Worm (Caenorhabditis elegans) whole organism, early embryonic: ENCODE results near the gene mrps-16.

ENCODE experiments used
- B0310.2 ChIP-seq: sonication (generic microtip); optimal IDR thresholded peaks from 2 replicates; lab custom pipeline; 2016; ENCODE audit warnings: mild to moderate bottlenecking, missing genetic modification characterization, missing compliant biosample characterization
- F13C5.2 ChIP-seq: sonication (generic microtip); optimal IDR thresholded peaks from 2 replicates; lab custom pipeline; 2017; ENCODE audit warnings: mild to moderate bottlenecking, missing genetic modification characterization, inconsistent platforms, missing compliant biosample characterization
- aly-1 ChIP-seq: sonication (generic microtip); optimal IDR thresholded peaks from 2 replicates; lab custom pipeline; 2016; ENCODE audit warnings: missing genetic modification characterization, missing compliant biosample characterization
- ama-1 ChIP-seq: fragments of 150-350 bp; optimal IDR thresholded peaks from 2 replicates; lab custom pipeline; 2014
- ceh-13 ChIP-seq: fragments of 200-800 bp; sonication (Bioruptor generic); optimal IDR thresholded peaks from 2 replicates; lab custom pipeline; 2018; ENCODE audit warnings: mild to moderate bottlenecking, missing genetic modification characterization, missing compliant biosample characterization
- ceh-36 ChIP-seq: sonication (generic microtip); optimal IDR thresholded peaks from 2 replicates; lab custom pipeline; 2016; ENCODE audit warnings: missing genetic modification characterization, inconsistent platforms, missing compliant biosample characterization
- ets-7 ChIP-seq: sonication (generic microtip); optimal IDR thresholded peaks from 2 replicates; lab custom pipeline; 2016; ENCODE audit warnings: missing genotype, missing genetic modification characterization, missing compliant biosample characterization
- flt-1 ChIP-seq: fragments of 200-800 bp; sonication (Bioruptor generic); IDR thresholded peaks from 2 replicates; pipeline ENCODE4 v1.3.6; 2022; ENCODE audit warnings: missing genetic modification characterization, missing compliant biosample characterization
- hmbx-1 ChIP-seq: sonication (generic microtip); optimal IDR thresholded peaks from 2 replicates; lab custom pipeline; 2016; ENCODE audit warnings: mild to moderate bottlenecking, missing genetic modification characterization, missing compliant biosample characterization
- hmg-4 ChIP-seq: fragments of 200-800 bp; sonication (Bioruptor generic); optimal IDR thresholded peaks from 2 replicates; lab custom pipeline; 2018; ENCODE audit warnings: mild to moderate bottlenecking, missing genetic modification characterization, missing compliant biosample characterization
- hnd-1 ChIP-seq: sonication (generic microtip); optimal IDR thresholded peaks from 2 replicates; lab custom pipeline; 2016; ENCODE audit warnings: missing genetic modification characterization, missing compliant biosample characterization
- pes-1 ChIP-seq: fragments of 200-800 bp; sonication (Bioruptor generic); IDR thresholded peaks from 2 replicates; pipeline ENCODE4 v1.3.6; 2022; ENCODE audit warnings: missing genetic modification reagents, missing genetic modification characterization, missing compliant biosample characterization
- scrt-1 ChIP-seq: fragments of 200-800 bp; sonication (Bioruptor generic); IDR thresholded peaks from 2 replicates; pipeline ENCODE4 v1.3.6; 2022; ENCODE audit warnings: missing genetic modification characterization, missing compliant biosample characterization
- sea-1 ChIP-seq: fragments of 200-800 bp; sonication (Bioruptor generic); conservative IDR thresholded peaks from 2 replicates; pipeline ENCODE4 v1.3.6; 2022; ENCODE audit warnings: missing genetic modification characterization, missing compliant biosample characterization
- tbx-11 ChIP-seq: fragments of 200-800 bp; sonication (Bioruptor generic); IDR thresholded peaks from 2 replicates; pipeline ENCODE4 v1.3.6; 2022; ENCODE audit warnings: missing genetic modification characterization, missing compliant biosample characterization
- tbx-37 ChIP-seq: fragments of 200-800 bp; sonication (Bioruptor generic); conservative IDR thresholded peaks from 2 replicates; pipeline ENCODE4 v1.3.6; 2022; ENCODE audit warnings: missing genetic modification reagents, missing genetic modification characterization, missing compliant biosample characterization
- tra-4 ChIP-seq: sonication (generic microtip); optimal IDR thresholded peaks from 2 replicates; lab custom pipeline; 2017; ENCODE audit warnings: missing genetic modification characterization, missing compliant biosample characterization

mrps-16 gene

DNA sequence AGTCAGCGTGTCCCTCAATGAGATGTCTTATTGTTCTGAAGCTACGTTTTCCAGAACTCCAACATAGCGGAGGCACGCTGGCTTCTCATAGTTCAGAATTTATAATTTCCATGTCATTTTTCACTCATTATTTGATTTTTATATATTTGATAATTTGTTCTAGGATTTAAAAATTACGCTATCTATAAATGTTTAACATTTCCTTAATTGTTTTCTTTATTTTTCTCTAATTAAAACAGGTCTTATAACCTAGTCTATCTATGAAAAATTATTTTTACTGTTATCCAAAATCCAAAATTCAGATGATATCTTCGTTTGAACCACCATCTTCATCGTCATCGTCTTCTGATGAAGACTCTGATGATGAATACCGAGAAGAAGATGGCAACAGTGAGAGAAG is 4.1 kb downstream of the mrps-16 start, which contains the start of gene F56D1.1:
Gene F56D1.1, plus strand, starts transcription at position 301 of the 400 bp plus-strand sequence.
- TF ChIP-seq tbx-11 (GFP tag; lab: Robert Waterston, UW) (no peak), ceh-36 (tag; lab: Kevin White, UChicago) (no peak), sea-1 (GFP tag; lab: Robert Waterston, UW) (no peak), pes-1 (GFP tag; lab: Robert Waterston, UW) (no peak), tbx-37 (no peak), B0310.2 (no peak)

DNA sequence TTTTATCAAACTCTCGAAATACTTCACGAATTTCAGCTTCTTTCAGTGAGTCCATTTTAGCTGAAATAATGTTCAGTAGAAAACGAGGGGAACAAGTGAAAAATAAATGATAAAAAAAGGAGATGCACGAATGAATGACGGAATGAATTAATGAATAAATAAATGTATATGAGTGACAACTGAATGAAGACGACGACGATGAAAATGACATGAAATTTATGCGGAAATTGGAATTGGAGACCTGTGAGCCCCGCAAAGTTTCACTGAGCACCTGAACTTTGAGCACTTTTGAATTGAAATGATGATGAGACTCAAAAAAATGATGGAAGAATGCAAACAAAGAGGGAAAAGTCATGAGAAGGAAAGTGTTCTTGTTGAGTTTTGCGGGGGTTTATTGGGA is 7.8 kb downstream of the mrps-16 start, which contains the start of gene cal-8:
Gene cal-8, minus strand, starts transcription at position 60 of the 400 bp plus-strand sequence.
- TF ChIP-seq B0310.2, result no peak
- no peak for TF ChIP-seq pes-1 (GFP tag; lab: Robert Waterston, UW)
- no peak for TF ChIP-seq aly-1 (tag; lab: Kevin White, UChicago)
- TF ChIP-seq scrt-1, result no peak
- no peak for TF ChIP-seq sea-1 (GFP tag; lab: Robert Waterston, UW)
- no peak for TF ChIP-seq hmbx-1 (tag; lab: Kevin White, UChicago)
- TF ChIP-seq flt-1 (GFP tag; lab: Robert Waterston, UW), result no peak
- TF ChIP-seq hnd-1 (tag; lab: Kevin White, UChicago), result no peak
- no peak for TF ChIP-seq ama-1 (lab: Kevin White, UChicago)
- TF ChIP-seq ceh-13 (GFP tag; lab: Kevin White, UChicago), result no peak
- TF ChIP-seq F13C5.2 (tag; lab: Kevin White, UChicago), result no peak
- TF ChIP-seq ets-7 (tag; lab: Kevin White, UChicago), result no peak
- TF ChIP-seq tra-4 (tag; lab: Kevin White, UChicago), result no peak

DNA sequence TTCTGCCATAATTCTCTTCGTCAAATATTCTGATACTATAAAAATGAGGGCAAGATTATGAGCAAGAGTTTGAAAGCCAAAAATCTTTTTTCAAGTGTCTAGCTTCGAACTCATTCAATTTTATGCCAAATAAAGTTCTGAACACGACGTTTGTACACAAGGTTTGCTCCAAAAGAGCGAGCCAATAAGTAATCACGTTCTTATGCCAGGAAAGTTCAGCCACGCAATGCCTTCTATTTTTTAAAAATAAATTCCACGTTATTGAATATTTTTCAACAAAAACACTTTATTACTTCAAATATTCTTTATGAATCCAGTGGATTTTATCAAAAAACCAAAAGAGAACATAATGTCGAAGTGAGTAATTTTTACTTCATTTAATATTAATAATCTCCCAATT is 13.7 kb downstream of the mrps-16 start, which contains the start of gene nep-5:
Gene nep-5, plus strand, starts transcription at position 301 of the 400 bp plus-strand sequence.
- TF ChIP-seq hmbx-1 (tag; lab: Kevin White, UChicago), result no peak
- TF ChIP-seq hmg-4 (GFP tag; lab: Kevin White, UChicago), result no peak
- no peak for TF ChIP-seq tra-4 (tag; lab: Kevin White, UChicago)
- no peak for TF ChIP-seq ceh-36 (tag; lab: Kevin White, UChicago)
- TF ChIP-seq scrt-1, result no peak
- no peak for TF ChIP-seq tbx-37
- TF ChIP-seq ceh-13 (GFP tag; lab: Kevin White, UChicago), result no peak
- TF ChIP-seq hnd-1 (tag; lab: Kevin White, UChicago), result no peak
- no peak for TF ChIP-seq sea-1 (GFP tag; lab: Robert Waterston, UW)

DNA sequence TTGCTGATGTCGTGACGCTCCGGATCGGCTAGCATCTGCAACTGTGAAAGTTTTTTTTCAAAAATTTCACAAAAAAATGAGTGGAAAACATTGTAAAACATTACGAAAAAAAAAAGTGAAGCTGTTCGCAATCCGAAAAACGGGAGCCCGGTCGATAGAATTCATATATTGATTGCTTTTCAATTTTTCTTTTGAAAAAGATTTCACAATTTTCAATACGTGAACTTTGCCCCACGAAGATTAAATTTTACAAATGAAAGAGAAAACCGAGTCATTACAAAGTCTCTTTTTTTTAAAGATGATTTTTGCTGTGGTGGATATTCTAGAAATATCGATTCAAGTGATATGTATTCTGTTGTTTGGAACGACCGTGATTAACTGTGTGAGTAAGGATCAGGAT is 20.2 kb downstream of the mrps-16 start, which contains the start of gene F12A10.6:
Gene F12A10.6, minus strand, starts transcription at position 101 of the 400 bp plus-strand sequence.
- no peak for TF ChIP-seq scrt-1
- TF ChIP-seq hmg-4 (GFP tag; lab: Kevin White, UChicago), result no peak
- no peak for TF ChIP-seq tbx-11 (GFP tag; lab: Robert Waterston, UW)
- no peak for TF ChIP-seq hmbx-1 (tag; lab: Kevin White, UChicago)
- no peak for TF ChIP-seq hnd-1 (tag; lab: Kevin White, UChicago)
- TF ChIP-seq ama-1 (lab: Kevin White, UChicago), result no peak
- no peak for TF ChIP-seq F13C5.2 (tag; lab: Kevin White, UChicago)
- TF ChIP-seq sea-1 (GFP tag; lab: Robert Waterston, UW), result no peak
- TF ChIP-seq tbx-37, result no peak

DNA sequence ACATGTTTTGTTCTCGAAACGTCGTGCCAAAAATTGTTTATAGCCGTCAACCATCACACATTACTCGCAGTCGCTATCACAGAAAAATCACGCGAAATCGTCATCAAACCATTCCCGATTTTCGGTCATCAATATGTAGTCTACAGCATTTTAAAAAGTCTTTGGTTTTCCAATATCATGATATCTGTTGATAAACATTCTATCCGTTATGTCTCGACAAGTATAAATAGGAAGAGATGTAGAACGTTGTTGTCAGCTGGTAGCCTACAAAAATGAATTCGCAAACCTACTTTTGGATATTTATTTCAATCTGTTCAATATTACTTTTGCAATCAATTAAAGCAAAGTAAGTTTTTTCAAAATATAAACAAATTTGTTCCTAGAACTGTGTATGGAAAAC is 22.2 kb downstream of the mrps-16 start, which contains the start of gene F12A10.1:
Gene F12A10.1, plus strand, starts transcription at position 166 of the 400 bp plus-strand sequence.
- TF ChIP-seq hmg-4 (GFP tag; lab: Kevin White, UChicago) (no peak), B0310.2 (no peak), scrt-1 (no peak), ceh-13 (GFP tag; lab: Kevin White, UChicago) (no peak), sea-1 (GFP tag; lab: Robert Waterston, UW) (no peak), tbx-11 (GFP tag; lab: Robert Waterston, UW) (no peak), hnd-1 (tag; lab: Kevin White, UChicago) (no peak), ama-1 (lab: Kevin White, UChicago) (no peak), ceh-36 (tag; lab: Kevin White, UChicago) (no peak), aly-1 (tag; lab: Kevin White, UChicago) (no peak), pes-1 (GFP tag; lab: Robert Waterston, UW) (no peak), hmbx-1 (tag; lab: Kevin White, UChicago) (no peak), F13C5.2 (tag; lab: Kevin White, UChicago) (no peak), tra-4 (tag; lab: Kevin White, UChicago) (no peak), tbx-37 (no peak), ets-7 (tag; lab: Kevin White, UChicago) (no peak), flt-1 (GFP tag; lab: Robert Waterston, UW) (no peak)

DNA sequence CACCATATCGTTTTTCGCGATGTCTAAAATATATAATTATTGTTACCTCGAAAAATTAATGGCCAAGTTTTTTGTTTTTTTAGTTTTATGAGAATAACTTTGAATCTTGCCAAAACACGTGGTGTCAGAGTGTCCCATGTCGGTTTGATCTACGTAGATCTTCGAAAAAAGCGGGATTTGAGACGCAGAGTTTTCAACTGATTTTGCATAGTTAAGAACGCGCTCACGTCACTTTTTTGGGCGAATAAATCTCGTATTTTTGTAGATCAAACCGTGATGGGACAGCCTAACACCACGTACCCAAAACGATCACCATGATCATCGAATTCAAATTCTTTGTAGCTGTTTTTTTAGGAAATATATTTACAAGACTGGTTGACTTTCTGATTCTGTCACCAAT is 23.4 kb downstream of the mrps-16 start:
- no peak for TF ChIP-seq F13C5.2 (tag; lab: Kevin White, UChicago)

DNA sequence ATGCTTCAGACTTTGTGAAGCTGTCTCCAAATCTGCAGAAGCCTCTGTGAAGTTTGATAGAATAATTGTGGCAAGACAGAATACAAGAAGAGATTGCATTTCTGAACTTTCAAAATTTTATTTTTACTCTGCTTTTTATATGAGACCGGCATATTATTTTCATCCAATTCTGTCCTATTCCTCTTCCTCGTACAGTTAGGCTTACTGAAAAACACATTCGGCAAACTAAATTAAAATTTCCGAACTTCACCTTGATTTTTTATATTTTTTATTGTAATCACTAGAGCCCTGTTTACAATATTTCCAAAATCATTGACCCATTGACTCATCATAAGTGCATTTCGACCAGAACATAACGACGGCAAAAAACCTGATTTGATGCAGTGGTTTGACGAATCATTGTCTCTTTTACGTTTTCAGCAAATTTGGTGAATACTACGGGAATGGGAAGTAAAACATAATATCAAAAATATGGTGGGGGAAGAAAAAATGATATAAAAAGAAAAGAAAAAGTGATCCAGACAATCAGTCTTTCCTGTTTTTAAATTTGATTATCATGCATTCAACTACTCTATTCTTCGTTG is 24.1 kb downstream of the mrps-16 start, which contains the start of the genes suex-1 and F12A10.9:
Gene suex-1, minus strand, starts transcription at position 101 of the 584 bp plus-strand sequence.
Gene F12A10.9, plus strand, starts transcription at position 534 of the 584 bp plus-strand sequence.
- TF ChIP-seq aly-1 (tag; lab: Kevin White, UChicago), result no peak
- TF ChIP-seq F13C5.2 (tag; lab: Kevin White, UChicago), result no peak
- no peak for TF ChIP-seq ets-7 (tag; lab: Kevin White, UChicago)
- TF ChIP-seq hmbx-1 (tag; lab: Kevin White, UChicago), result no peak
- no peak for TF ChIP-seq ceh-36 (tag; lab: Kevin White, UChicago)
- TF ChIP-seq flt-1 (GFP tag; lab: Robert Waterston, UW), result no peak
- no peak for TF ChIP-seq hnd-1 (tag; lab: Kevin White, UChicago)
- no peak for TF ChIP-seq scrt-1
- TF ChIP-seq ceh-13 (GFP tag; lab: Kevin White, UChicago), result no peak
- no peak for TF ChIP-seq tbx-37
- TF ChIP-seq pes-1 (GFP tag; lab: Robert Waterston, UW), result no peak
- TF ChIP-seq B0310.2, result no peak
- no peak for TF ChIP-seq tbx-11 (GFP tag; lab: Robert Waterston, UW)
